Fruit fly (Drosophila melanogaster) whole organism, embryonic: ENCODE measurements around the gene fok.

Experiments used
- Antp ChIP-seq: fragments of 200-800 bp; sonication (Bioruptor generic); optimal IDR thresholded peaks from 3 replicates; lab custom pipeline; 2016; ENCODE audit warnings: missing biosample characterization, missing genetic modification characterization
- C15 ChIP-seq: fragments of 200-800 bp; sonication (Bioruptor generic); IDR thresholded peaks from 3 replicates; pipeline ENCODE4 v1.3.6; 2022; ENCODE audit warnings: missing biosample characterization, missing genetic modification characterization
- CG10366 ChIP-seq: fragments of 200-800 bp; sonication (Bioruptor generic); IDR thresholded peaks from 2 replicates; pipeline ENCODE4 v1.3.6; 2022; ENCODE audit warnings: missing biosample characterization, missing genetic modification characterization
- CG12104 ChIP-seq: fragments of 200-800 bp; sonication (Bioruptor generic); optimal IDR thresholded peaks from 3 replicates; lab custom pipeline; 2016; ENCODE audit warnings: missing biosample characterization, missing genetic modification characterization
- CG12659 ChIP-seq: fragments of 200-800 bp; sonication (Bioruptor generic); optimal IDR thresholded peaks from 3 replicates; lab custom pipeline; 2017; ENCODE audit warnings: mild to moderate bottlenecking, missing biosample characterization, missing genetic modification reagents, missing genetic modification characterization
- CG13123 ChIP-seq: fragments of 200-800 bp; sonication (Bioruptor generic); optimal IDR thresholded peaks from 2 replicates; lab custom pipeline; 2016; ENCODE audit warnings: missing biosample characterization, missing genetic modification characterization
- CG13624 ChIP-seq: fragments of 200-800 bp; sonication (Bioruptor generic); optimal IDR thresholded peaks from 2 replicates; lab custom pipeline; 2016; ENCODE audit warnings: missing biosample characterization, missing genetic modification characterization
- CG14050 ChIP-seq: fragments of 200-800 bp; sonication (Bioruptor generic); IDR thresholded peaks from 3 replicates; pipeline ENCODE4 v1.3.6; 2022; ENCODE audit warnings: missing biosample characterization, missing genetic modification characterization
- CG15011 ChIP-seq: fragments of 200-800 bp; sonication (Bioruptor generic); optimal IDR thresholded peaks from 3 replicates; lab custom pipeline; 2018; ENCODE audit warnings: missing biosample characterization, mild to moderate bottlenecking, missing genetic modification characterization
- CG1602 ChIP-seq: fragments of 200-800 bp; sonication (Bioruptor generic); optimal IDR thresholded peaks from 3 replicates; lab custom pipeline; 2016; ENCODE audit warnings: missing biosample characterization, missing genetic modification characterization
- CG1603 ChIP-seq: fragments of 200-800 bp; sonication (Bioruptor generic); optimal IDR thresholded peaks from 2 replicates; lab custom pipeline; 2019; ENCODE audit warnings: missing biosample characterization, mild to moderate bottlenecking, missing genetic modification characterization, moderate library complexity
- CG17361 ChIP-seq: fragments of 200-800 bp; sonication (Bioruptor generic); IDR thresholded peaks from 3 replicates; pipeline ENCODE4 v1.3.6; 2022; ENCODE audit warnings: missing biosample characterization, missing genetic modification characterization
- CG18476 ChIP-seq: fragments of 200-800 bp; sonication (Bioruptor generic); optimal IDR thresholded peaks from 2 replicates; lab custom pipeline; 2016; ENCODE audit warnings: missing biosample characterization, mild to moderate bottlenecking, missing genetic modification characterization
- CG18619 ChIP-seq: fragments of 200-800 bp; sonication (Bioruptor generic); optimal IDR thresholded peaks from 3 replicates; lab custom pipeline; 2017; ENCODE audit warnings: missing biosample characterization, mild to moderate bottlenecking, missing genetic modification characterization
- CG2116 ChIP-seq: fragments of 200-800 bp; sonication (Bioruptor generic); optimal IDR thresholded peaks from 3 replicates; lab custom pipeline; 2018; ENCODE audit warnings: missing biosample characterization, mild to moderate bottlenecking, missing genetic modification characterization
- CG2202 ChIP-seq: fragments of 200-800 bp; sonication (Bioruptor generic); optimal IDR thresholded peaks from 2 replicates; lab custom pipeline; 2018; ENCODE audit warnings: missing biosample characterization, mild to moderate bottlenecking, missing genetic modification characterization
- CG2875 ChIP-seq: fragments of 200-800 bp; sonication (Bioruptor generic); optimal IDR thresholded peaks from 2 replicates; lab custom pipeline; 2017; ENCODE audit warnings: missing biosample characterization, mild to moderate bottlenecking, missing genetic modification characterization, missing genetic modification reagents
- CG31441 ChIP-seq: fragments of 200-800 bp; sonication (Bioruptor generic); IDR thresholded peaks from 2 replicates; pipeline ENCODE4 v1.3.6; 2022; ENCODE audit warnings: missing biosample characterization, missing genetic modification characterization
- CG3847 ChIP-seq: fragments of 200-800 bp; sonication (Bioruptor generic); IDR thresholded peaks from 2 replicates; pipeline ENCODE4 v1.3.6; 2022; ENCODE audit warnings: missing biosample characterization, missing genetic modification characterization
- CG42726 ChIP-seq: fragments of 200-800 bp; sonication (Bioruptor generic); IDR thresholded peaks from 2 replicates; pipeline ENCODE4 v1.3.6; 2022; ENCODE audit warnings: missing biosample characterization, missing genetic modification characterization; ENCODE audit not compliant: partially characterized antibody
- CG4282 ChIP-seq: fragments of 200-800 bp; sonication (Bioruptor generic); optimal IDR thresholded peaks from 2 replicates; lab custom pipeline; 2016; ENCODE audit warnings: missing biosample characterization, missing genetic modification characterization
- CG4328 ChIP-seq: fragments of 200-800 bp; sonication (Bioruptor generic); optimal IDR thresholded peaks from 3 replicates; lab custom pipeline; 2017; ENCODE audit warnings: missing biosample characterization, missing genetic modification reagents, missing genetic modification characterization
- CG6175 ChIP-seq: fragments of 200-800 bp; sonication (Bioruptor generic); IDR thresholded peaks from 3 replicates; pipeline ENCODE4 v1.3.6; 2022; ENCODE audit warnings: missing biosample characterization, missing genetic modification characterization
- CG6689 ChIP-seq: fragments of 200-800 bp; sonication (Bioruptor generic); IDR thresholded peaks from 2 replicates; pipeline ENCODE4 v1.3.6; 2022; ENCODE audit warnings: missing biosample characterization, missing genetic modification characterization
- CG7357 ChIP-seq: fragments of 200-800 bp; sonication (Bioruptor generic); IDR thresholded peaks from 3 replicates; pipeline ENCODE4 v1.3.6; 2022; ENCODE audit warnings: missing biosample characterization, missing genetic modification characterization
- CG7928 ChIP-seq: fragments of 200-800 bp; sonication (Bioruptor generic); optimal IDR thresholded peaks from 2 replicates; lab custom pipeline; 2017; ENCODE audit warnings: missing biosample characterization, mild to moderate bottlenecking, missing genetic modification characterization
- CG9727 ChIP-seq: fragments of 200-800 bp; sonication (Bioruptor generic); optimal IDR thresholded peaks from 3 replicates; lab custom pipeline; 2017; ENCODE audit warnings: missing biosample characterization, mild to moderate bottlenecking, missing genetic modification characterization
- Chrac-16 ChIP-seq: fragments of 200-800 bp; sonication (Bioruptor generic); optimal IDR thresholded peaks from 3 replicates; lab custom pipeline; 2016; ENCODE audit warnings: missing biosample characterization, missing genetic modification characterization
- Dad ChIP-seq: fragments of 200-800 bp; sonication (Bioruptor generic); optimal IDR thresholded peaks from 3 replicates; lab custom pipeline; 2016; ENCODE audit warnings: missing biosample characterization, missing genetic modification characterization
- E2f1 ChIP-seq: fragments of 200-800 bp; sonication (Bioruptor generic); IDR thresholded peaks from 2 replicates; pipeline ENCODE4 v1.3.6; 2022; ENCODE audit warnings: missing biosample characterization, missing genetic modification characterization
- HmgZ ChIP-seq: fragments of 200-800 bp; sonication (Bioruptor generic); optimal IDR thresholded peaks from 2 replicates; lab custom pipeline; 2018; ENCODE audit warnings: missing biosample characterization, mild to moderate bottlenecking, missing genetic modification characterization
- Jarid2 ChIP-seq: fragments of 200-800 bp; sonication (Bioruptor generic); optimal IDR thresholded peaks from 3 replicates; lab custom pipeline; 2017; ENCODE audit warnings: mild to moderate bottlenecking, missing biosample characterization, missing genetic modification reagents, missing genetic modification characterization
- Kr ChIP-seq: fragments of 200-800 bp; sonication (Bioruptor generic); optimal IDR thresholded peaks from 2 replicates; lab custom pipeline; 2017; ENCODE audit warnings: missing biosample characterization, mild to moderate bottlenecking, missing genetic modification characterization
- Side ChIP-seq: fragments of 200-800 bp; sonication (Bioruptor generic); optimal IDR thresholded peaks from 2 replicates; lab custom pipeline; 2016; ENCODE audit warnings: missing biosample characterization, missing genetic modification characterization
- Sox102F ChIP-seq: fragments of 200-800 bp; sonication (Bioruptor generic); optimal IDR thresholded peaks from 2 replicates; lab custom pipeline; 2018; ENCODE audit warnings: missing biosample characterization, mild to moderate bottlenecking, missing genetic modification characterization, moderate library complexity
- Ssrp ChIP-seq: fragments of 200-800 bp; sonication (Bioruptor generic); optimal IDR thresholded peaks from 2 replicates; lab custom pipeline; 2018; ENCODE audit warnings: missing biosample characterization, mild to moderate bottlenecking, missing genetic modification characterization, moderate library complexity
- Taf1 ChIP-seq: fragments of 200-800 bp; sonication (Bioruptor generic); IDR thresholded peaks from 2 replicates; pipeline ENCODE4 v1.3.6; 2022; ENCODE audit warnings: missing biosample characterization, missing genetic modification characterization
- amos ChIP-seq: fragments of 200-800 bp; sonication (Bioruptor generic); IDR thresholded peaks from 2 replicates; pipeline ENCODE4 v1.3.6; 2022; ENCODE audit warnings: missing biosample characterization, missing genetic modification characterization; ENCODE audit not compliant: partially characterized antibody
- ase ChIP-seq: fragments of 200-800 bp; sonication (Bioruptor generic); IDR thresholded peaks from 3 replicates; pipeline ENCODE4 v1.3.6; 2022; ENCODE audit warnings: missing biosample characterization, missing genetic modification characterization
- ato ChIP-seq: fragments of 200-800 bp; sonication (Bioruptor generic); IDR thresholded peaks from 2 replicates; pipeline ENCODE4 v1.3.6; 2022; ENCODE audit warnings: missing biosample characterization, missing genetic modification characterization; ENCODE audit not compliant: partially characterized antibody
- emc ChIP-seq: fragments of 200-800 bp; sonication (Bioruptor generic); optimal IDR thresholded peaks from 2 replicates; lab custom pipeline; 2016; ENCODE audit warnings: missing biosample characterization, missing genetic modification characterization
- ems ChIP-seq: fragments of 200-800 bp; sonication (Bioruptor generic); optimal IDR thresholded peaks from 3 replicates; lab custom pipeline; 2016; ENCODE audit warnings: missing biosample characterization, missing genetic modification characterization
- ftz-f1 ChIP-seq: fragments of 200-800 bp; sonication (Bioruptor generic); optimal IDR thresholded peaks from 2 replicates; lab custom pipeline; 2016; ENCODE audit warnings: missing biosample characterization, missing genetic modification characterization
- grn ChIP-seq: fragments of 200-800 bp; sonication (Bioruptor generic); optimal IDR thresholded peaks from 3 replicates; lab custom pipeline; 2017; ENCODE audit warnings: missing biosample characterization, missing genetic modification characterization
- gsb ChIP-seq: fragments of 200-800 bp; sonication (Bioruptor generic); IDR thresholded peaks from 2 replicates; pipeline ENCODE4 v1.3.6; 2022; ENCODE audit warnings: missing biosample characterization, missing genetic modification characterization
- h ChIP-seq: fragments of >200 bp; optimal IDR thresholded peaks from 2 replicates; lab custom pipeline; 2017
- klu ChIP-seq: fragments of 200-800 bp; sonication (Bioruptor generic); IDR thresholded peaks from 2 replicates; pipeline ENCODE4 v1.3.6; 2022; ENCODE audit warnings: missing biosample characterization, missing genetic modification characterization
- lbe ChIP-seq: fragments of 200-800 bp; sonication (Bioruptor generic); optimal IDR thresholded peaks from 2 replicates; lab custom pipeline; 2016; ENCODE audit warnings: missing biosample characterization, mild to moderate bottlenecking, missing genetic modification characterization
- onecut ChIP-seq: fragments of 200-800 bp; sonication (Bioruptor generic); IDR thresholded peaks from 2 replicates; pipeline ENCODE4 v1.3.6; 2022; ENCODE audit warnings: missing biosample characterization, missing genetic modification characterization
- otp ChIP-seq: fragments of 200-800 bp; sonication (Bioruptor generic); IDR thresholded peaks from 3 replicates; pipeline ENCODE4, ENCODE4 v1.3.6; 2022; ENCODE audit warnings: missing biosample characterization, missing genetic modification characterization
- vvl ChIP-seq: fragments of 200-800 bp; sonication (Bioruptor generic); IDR thresholded peaks from 2 replicates; pipeline ENCODE4 v1.3.6; 2022; ENCODE audit warnings: missing biosample characterization, missing genetic modification characterization

fok gene

DNA sequence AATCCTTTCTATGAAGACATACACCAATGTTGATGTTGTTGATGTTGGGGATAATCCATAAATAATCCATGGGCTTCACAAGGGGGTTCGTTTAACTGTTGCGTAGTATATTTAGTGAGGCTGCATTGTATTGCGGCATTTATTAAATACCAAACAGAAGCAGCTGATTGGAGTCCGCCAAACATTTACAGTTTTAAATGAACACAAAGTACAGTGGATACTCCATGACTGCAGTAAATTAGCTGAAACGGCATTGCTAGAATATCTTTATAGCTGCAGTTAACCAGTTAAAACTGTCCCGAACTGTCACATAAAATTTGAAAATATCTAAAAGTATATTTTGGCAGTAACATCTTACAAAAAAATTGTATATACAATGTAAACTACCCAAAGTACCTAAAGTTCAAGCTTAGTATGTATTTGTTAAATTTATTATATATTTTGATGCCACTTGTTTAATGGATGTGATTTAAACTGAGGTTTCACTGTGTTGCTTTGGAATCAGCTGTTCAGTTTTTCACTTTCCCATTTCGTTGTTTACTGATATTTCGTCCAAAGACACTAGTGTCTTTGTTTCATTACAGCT, 6.3 kb upstream of the fok start, which contains the start of the genes CG10747 and Pyroxd1 (continued):
- TF ChIP-seq CG6689 (GFP tag; lab: Robert Waterston, UW): peak; percentile 97
- TF ChIP-seq CG9727 (GFP tag; lab: Kevin White, UChicago): peak; percentile 97
- peak; percentile 91 for TF ChIP-seq Side (GFP tag; lab: Kevin White, UChicago)
- TF ChIP-seq E2f1 (GFP tag; lab: Robert Waterston, UW): peak; percentile 94
- peak; percentile 97 for TF ChIP-seq lbe (GFP tag; lab: Kevin White, UChicago)
- TF ChIP-seq onecut (GFP tag; lab: Robert Waterston, UW): peak; percentile 86
- peak; percentile 84 for TF ChIP-seq otp (GFP tag; lab: Robert Waterston, UW)
- peak; percentile 94 for TF ChIP-seq CG31441 (GFP tag; lab: Robert Waterston, UW)
- peak; percentile 92 for TF ChIP-seq CG4328 (GFP tag; lab: Kevin White, UChicago)
- peak; percentile 98 for TF ChIP-seq CG12659 (GFP tag; lab: Kevin White, UChicago)
- peak; percentile 40 for TF ChIP-seq CG4282 (GFP tag; lab: Kevin White, UChicago)
- TF ChIP-seq ftz-f1 (GFP tag; lab: Kevin White, UChicago): peak; percentile 64
- no peak for TF ChIP-seq h
- TF ChIP-seq ase (GFP tag; lab: Robert Waterston, UW): peak; percentile 91
- TF ChIP-seq CG15011 (GFP tag; lab: Kevin White, UChicago): peak; percentile 93
- TF ChIP-seq Taf1: peak; percentile 96
- TF ChIP-seq CG18476: peak; percentile 94
- TF ChIP-seq ato (GFP tag; lab: Robert Waterston, UW): no peak
- TF ChIP-seq CG7357 (GFP tag; lab: Robert Waterston, UW): peak; percentile 88
- peak; percentile 88 for TF ChIP-seq CG2875 (GFP tag; lab: Kevin White, UChicago)
- TF ChIP-seq Ssrp: peak; percentile 97
- TF ChIP-seq grn (GFP tag; lab: Kevin White, UChicago): peak; percentile 65
- peak; percentile 95 for TF ChIP-seq CG10366 (GFP tag; lab: Robert Waterston, UW)
- TF ChIP-seq CG6175: peak; percentile 88
- peak; percentile 94 for TF ChIP-seq CG13123
- TF ChIP-seq Antp: peak; percentile 94
- peak; percentile 76 for TF ChIP-seq CG7928 (GFP tag; lab: Kevin White, UChicago)
- TF ChIP-seq emc (GFP tag; lab: Kevin White, UChicago): peak; percentile 83
- TF ChIP-seq Chrac-16 (GFP tag; lab: Kevin White, UChicago): peak; percentile 98
- peak; percentile 96 for TF ChIP-seq CG13624 (GFP tag; lab: Kevin White, UChicago)
- TF ChIP-seq CG2202 (tag; lab: Kevin White, UChicago): peak; percentile 81
- peak; percentile 91 for TF ChIP-seq Dad (GFP tag; lab: Kevin White, UChicago)
- TF ChIP-seq C15 (GFP tag; lab: Robert Waterston, UW): peak; percentile 92
- peak; percentile 98 for TF ChIP-seq CG17361 (GFP tag; lab: Robert Waterston, UW)
- TF ChIP-seq gsb (GFP tag; lab: Robert Waterston, UW): peak; percentile 92
- TF ChIP-seq Sox102F: peak; percentile 97
- peak; percentile 98 for TF ChIP-seq HmgZ
- peak; percentile 93 for TF ChIP-seq CG14050 (GFP tag; lab: Robert Waterston, UW)
- peak; percentile 86 for TF ChIP-seq CG1603 (tag; lab: Kevin White, UChicago)
- peak; percentile 97 for TF ChIP-seq ems (GFP tag; lab: Kevin White, UChicago)
- peak; percentile 70 for TF ChIP-seq Jarid2 (GFP tag; lab: Kevin White, UChicago)
- peak; percentile 95 for TF ChIP-seq CG12104 (GFP tag; lab: Kevin White, UChicago)
- no peak for TF ChIP-seq Kr (GFP tag; lab: Kevin White, UChicago)
- TF ChIP-seq klu (GFP tag; lab: Robert Waterston, UW): peak; percentile 95
- peak; percentile 98 for TF ChIP-seq CG1602 (GFP tag; lab: Kevin White, UChicago)
- peak; percentile 96 for TF ChIP-seq vvl (GFP tag; lab: Robert Waterston, UW)
- no peak for TF ChIP-seq CG42726 (GFP tag; lab: Robert Waterston, UW)
- peak; percentile 97 for TF ChIP-seq CG18619 (GFP tag; lab: Kevin White, UChicago)
- peak; percentile 84 for TF ChIP-seq CG2116
- peak; percentile 97 for TF ChIP-seq CG3847 (GFP tag; lab: Robert Waterston, UW)
- TF ChIP-seq amos (GFP tag; lab: Robert Waterston, UW): no peak; the same call in 1 of the 2 replicates
